Fruit fly (Drosophila melanogaster) whole organism, embryonic: ENCODE data around the gene Ada1-1.

Experiments used
- Atf3 ChIP-seq: fragments of 200-800 bp; sonication (Bioruptor generic); optimal IDR thresholded peaks from 3 replicates; lab custom pipeline; 2016; ENCODE audit warnings: missing biosample characterization, missing genetic modification characterization
- Awh ChIP-seq: fragments of 200-800 bp; sonication (Bioruptor generic); IDR thresholded peaks from 2 replicates; pipeline ENCODE4, ENCODE4 v1.3.6; 2022; ENCODE audit warnings: missing biosample characterization, missing genetic modification characterization
- CG10209 ChIP-seq: fragments of 200-800 bp; sonication (Bioruptor generic); optimal IDR thresholded peaks from 3 replicates; lab custom pipeline; 2017; ENCODE audit warnings: missing biosample characterization, mild to moderate bottlenecking, missing genetic modification characterization, missing genetic modification reagents
- CG10267 ChIP-seq: fragments of 200-800 bp; sonication (Bioruptor generic); optimal IDR thresholded peaks from 2 replicates; lab custom pipeline; 2018; ENCODE audit warnings: missing biosample characterization, mild to moderate bottlenecking, missing genetic modification characterization, moderate library complexity
- CG10431 ChIP-seq: fragments of 200-800 bp; sonication (Bioruptor generic); optimal IDR thresholded peaks from 3 replicates; lab custom pipeline; 2018; ENCODE audit warnings: missing biosample characterization, mild to moderate bottlenecking, missing genetic modification characterization
- CG11696 ChIP-seq: fragments of 200-800 bp; sonication (Bioruptor generic); IDR thresholded peaks from 2 replicates; pipeline ENCODE4 v1.3.6; 2022; ENCODE audit warnings: missing biosample characterization, missing genetic modification characterization
- CG12391 ChIP-seq: fragments of 200-800 bp; sonication (Bioruptor generic); optimal IDR thresholded peaks from 3 replicates; lab custom pipeline; 2018; ENCODE audit warnings: missing biosample characterization, mild to moderate bottlenecking, missing genetic modification characterization, moderate library complexity
- CG13624 ChIP-seq: fragments of 200-800 bp; sonication (Bioruptor generic); optimal IDR thresholded peaks from 2 replicates; lab custom pipeline; 2016; ENCODE audit warnings: missing biosample characterization, missing genetic modification characterization
- CG1602 ChIP-seq: fragments of 200-800 bp; sonication (Bioruptor generic); optimal IDR thresholded peaks from 3 replicates; lab custom pipeline; 2016; ENCODE audit warnings: missing biosample characterization, missing genetic modification characterization
- CG16815 ChIP-seq: fragments of 200-800 bp; sonication (Bioruptor generic); optimal IDR thresholded peaks from 3 replicates; lab custom pipeline; 2017; ENCODE audit warnings: missing biosample characterization, mild to moderate bottlenecking, missing genetic modification characterization
- CG17361 ChIP-seq: fragments of 200-800 bp; sonication (Bioruptor generic); IDR thresholded peaks from 3 replicates; pipeline ENCODE4 v1.3.6; 2022; ENCODE audit warnings: missing biosample characterization, missing genetic modification characterization
- CG18262 ChIP-seq: fragments of 200-800 bp; optimal IDR thresholded peaks from 3 replicates; lab custom pipeline; 2019; ENCODE audit warnings: missing biosample characterization, mild to moderate bottlenecking, missing genetic modification characterization, moderate library complexity
- CG2116 ChIP-seq: fragments of 200-800 bp; sonication (Bioruptor generic); optimal IDR thresholded peaks from 3 replicates; lab custom pipeline; 2018; ENCODE audit warnings: missing biosample characterization, mild to moderate bottlenecking, missing genetic modification characterization
- CG32772 ChIP-seq: fragments of 200-800 bp; sonication (Bioruptor generic); IDR thresholded peaks from 2 replicates; pipeline ENCODE4 v1.3.6; 2022; ENCODE audit warnings: missing biosample characterization, missing genetic modification characterization
- CG34376 ChIP-seq: fragments of 200-800 bp; sonication (Bioruptor generic); optimal IDR thresholded peaks from 2 replicates; lab custom pipeline; 2018; ENCODE audit warnings: missing biosample characterization, mild to moderate bottlenecking, missing genetic modification characterization
- CG3838 ChIP-seq: fragments of 200-800 bp; sonication (Bioruptor generic); optimal IDR thresholded peaks from 3 replicates; lab custom pipeline; 2016; ENCODE audit warnings: missing biosample characterization, missing genetic modification characterization
- CG4820 ChIP-seq: fragments of 200-800 bp; sonication (Bioruptor generic); optimal IDR thresholded peaks from 3 replicates; lab custom pipeline; 2016; ENCODE audit warnings: missing biosample characterization, missing genetic modification characterization
- CG7556 ChIP-seq: fragments of 200-800 bp; sonication (Bioruptor generic); optimal IDR thresholded peaks from 2 replicates; lab custom pipeline; 2017; ENCODE audit warnings: missing biosample characterization, mild to moderate bottlenecking, missing genetic modification characterization
- CG7928 ChIP-seq: fragments of 200-800 bp; sonication (Bioruptor generic); optimal IDR thresholded peaks from 2 replicates; lab custom pipeline; 2017; ENCODE audit warnings: missing biosample characterization, mild to moderate bottlenecking, missing genetic modification characterization
- CoRest ChIP-seq: fragments of 200-800 bp; sonication (Bioruptor generic); optimal IDR thresholded peaks from 3 replicates; lab custom pipeline; 2018; ENCODE audit warnings: missing biosample characterization, mild to moderate bottlenecking, missing genetic modification characterization, moderate library complexity
- CrebB ChIP-seq: fragments of 200-800 bp; sonication (Bioruptor generic); optimal IDR thresholded peaks from 3 replicates; lab custom pipeline; 2018; ENCODE audit warnings: missing biosample characterization, mild to moderate bottlenecking, missing genetic modification characterization
- Dek ChIP-seq: fragments of 200-800 bp; sonication (Bioruptor generic); optimal IDR thresholded peaks from 3 replicates; lab custom pipeline; 2019; ENCODE audit warnings: missing biosample characterization, mild to moderate bottlenecking, missing genetic modification characterization, moderate library complexity
- Doc3 ChIP-seq: fragments of 200-800 bp; sonication (Bioruptor generic); IDR thresholded peaks from 3 replicates; pipeline ENCODE4 v1.3.6; 2022; ENCODE audit warnings: missing biosample characterization, missing genetic modification characterization; ENCODE audit not compliant: partially characterized antibody
- Eip74EF ChIP-seq, 2 experiments: fragments of 200-800 bp in 1 of 2; fragments of >200 bp in 1 of 2; sonication (Bioruptor generic) in 1 of 2; optimal IDR thresholded peaks; 2 replicates each; lab custom pipeline; 2017 to 2019; ENCODE audit warnings: missing biosample characterization in 2 of 2, missing genetic modification characterization in 2 of 2, mild to moderate bottlenecking in 1 of 2, moderate library complexity in 1 of 2
- Hr39 ChIP-seq: fragments of >200 bp; optimal IDR thresholded peaks from 2 replicates; lab custom pipeline; 2017
- Lhr ChIP-seq: fragments of 200-800 bp; sonication (Bioruptor generic); optimal IDR thresholded peaks from 3 replicates; lab custom pipeline; 2017; ENCODE audit warnings: mild to moderate bottlenecking, missing biosample characterization, missing genetic modification reagents, missing genetic modification characterization
- NFAT ChIP-seq: fragments of 200-800 bp; sonication (Bioruptor generic); IDR thresholded peaks from 2 replicates; pipeline ENCODE4 v1.3.6; 2022; ENCODE audit warnings: missing biosample characterization, missing genetic modification characterization
- Opbp ChIP-seq: fragments of 200-800 bp; sonication (Bioruptor generic); IDR thresholded peaks from 3 replicates; pipeline ENCODE4 v1.3.6; 2022; ENCODE audit warnings: missing biosample characterization, missing genetic modification characterization; ENCODE audit not compliant: partially characterized antibody
- Vsx1 ChIP-seq: fragments of 200-800 bp; sonication (Bioruptor generic); optimal IDR thresholded peaks from 2 replicates; lab custom pipeline; 2017; ENCODE audit warnings: missing biosample characterization, mild to moderate bottlenecking, missing genetic modification characterization, missing genetic modification reagents
- Xbp1 ChIP-seq: fragments of 200-800 bp; sonication (Bioruptor generic); optimal IDR thresholded peaks from 3 replicates; lab custom pipeline; 2016; ENCODE audit warnings: missing biosample characterization, mild to moderate bottlenecking, missing genetic modification characterization
- bbx ChIP-seq: fragments of 200-800 bp; sonication (Bioruptor generic); IDR thresholded peaks from 2 replicates; pipeline ENCODE4 v1.3.6; 2022; ENCODE audit warnings: missing biosample characterization, missing genetic modification characterization; ENCODE audit not compliant: partially characterized antibody
- cad ChIP-seq: fragments of >200 bp; optimal IDR thresholded peaks from 2 replicates; lab custom pipeline; 2017; ENCODE audit warnings: missing biosample characterization, missing genetic modification characterization
- eve ChIP-seq, 2 experiments: fragments of >200 bp; optimal IDR thresholded peaks; 2 replicates each; lab custom pipeline; 2017; ENCODE audit warnings: missing biosample characterization in 2 of 2, missing genetic modification characterization in 2 of 2
- exex ChIP-seq: fragments of 200-800 bp; sonication (Bioruptor generic); optimal IDR thresholded peaks from 4 replicates; lab custom pipeline; 2018; ENCODE audit warnings: missing biosample characterization, mild to moderate bottlenecking, missing genetic modification characterization, moderate library complexity
- fu2 ChIP-seq: fragments of 200-800 bp; sonication (Bioruptor generic); optimal IDR thresholded peaks from 2 replicates; lab custom pipeline; 2016; ENCODE audit warnings: missing biosample characterization, missing genetic modification characterization
- gem ChIP-seq: fragments of 200-800 bp; sonication (Bioruptor generic); optimal IDR thresholded peaks from 2 replicates; lab custom pipeline; 2019; ENCODE audit warnings: missing biosample characterization, mild to moderate bottlenecking, missing genetic modification characterization, moderate library complexity
- gsb ChIP-seq: fragments of 200-800 bp; sonication (Bioruptor generic); IDR thresholded peaks from 2 replicates; pipeline ENCODE4 v1.3.6; 2022; ENCODE audit warnings: missing biosample characterization, missing genetic modification characterization
- inv ChIP-seq: fragments of 200-800 bp; sonication (Bioruptor generic); IDR thresholded peaks from 2 replicates; pipeline ENCODE4 v1.3.6; 2022; ENCODE audit warnings: missing biosample characterization, missing genetic modification characterization; ENCODE audit not compliant: partially characterized antibody
- jigr1 ChIP-seq: fragments of 200-800 bp; sonication (Bioruptor generic); IDR thresholded peaks from 3 replicates; pipeline ENCODE4 v1.3.6; 2022; ENCODE audit warnings: missing biosample characterization, missing genetic modification characterization
- kah ChIP-seq: fragments of 200-800 bp; sonication (Bioruptor generic); optimal IDR thresholded peaks from 2 replicates; lab custom pipeline; 2018; ENCODE audit warnings: missing biosample characterization, mild to moderate bottlenecking, missing genetic modification characterization
- otp ChIP-seq: fragments of 200-800 bp; sonication (Bioruptor generic); IDR thresholded peaks from 3 replicates; pipeline ENCODE4, ENCODE4 v1.3.6; 2022; ENCODE audit warnings: missing biosample characterization, missing genetic modification characterization
- pho ChIP-seq: fragments of 200-800 bp; sonication (Bioruptor generic); optimal IDR thresholded peaks from 2 replicates; lab custom pipeline; 2016; ENCODE audit warnings: missing biosample characterization, missing genetic modification characterization
- ranshi ChIP-seq: fragments of 200-800 bp; sonication (Bioruptor generic); IDR thresholded peaks from 2 replicates; pipeline ENCODE4 v1.3.6; 2022; ENCODE audit warnings: missing biosample characterization, missing genetic modification characterization
- row ChIP-seq: fragments of 200-800 bp; sonication (Bioruptor generic); IDR thresholded peaks from 3 replicates; pipeline ENCODE4 v1.3.6; 2022; ENCODE audit warnings: missing biosample characterization, missing genetic modification characterization
- run ChIP-seq: fragments of 200-800 bp; sonication (Bioruptor generic); optimal IDR thresholded peaks from 3 replicates; lab custom pipeline; 2018; ENCODE audit warnings: missing biosample characterization, mild to moderate bottlenecking, missing genetic modification characterization
- sens-2 ChIP-seq: fragments of 200-800 bp; sonication (Bioruptor generic); IDR thresholded peaks from 2 replicates; pipeline ENCODE4 v1.3.6; 2022; ENCODE audit warnings: missing biosample characterization, missing genetic modification characterization
- seq ChIP-seq: fragments of 200-800 bp; sonication (Bioruptor generic); IDR thresholded peaks from 2 replicates; pipeline ENCODE4 v1.3.6; 2022; ENCODE audit warnings: missing biosample characterization, missing genetic modification characterization
- sima ChIP-seq: fragments of 200-800 bp; sonication (Bioruptor generic); optimal IDR thresholded peaks from 2 replicates; lab custom pipeline; 2016; ENCODE audit warnings: missing biosample characterization, missing genetic modification characterization
- slou ChIP-seq: fragments of 200-800 bp; sonication (Bioruptor generic); optimal IDR thresholded peaks from 3 replicates; lab custom pipeline; 2016; ENCODE audit warnings: missing biosample characterization, missing genetic modification characterization
- stwl ChIP-seq: fragments of 200-800 bp; sonication (Bioruptor generic); optimal IDR thresholded peaks from 3 replicates; lab custom pipeline; 2018; ENCODE audit warnings: missing biosample characterization, mild to moderate bottlenecking, missing genetic modification characterization, moderate library complexity
- zfh2 ChIP-seq: fragments of 200-800 bp; sonication (Bioruptor generic); optimal IDR thresholded peaks from 2 replicates; lab custom pipeline; 2016; ENCODE audit warnings: missing biosample characterization, missing genetic modification characterization

Gene Ada1-1

DNA sequence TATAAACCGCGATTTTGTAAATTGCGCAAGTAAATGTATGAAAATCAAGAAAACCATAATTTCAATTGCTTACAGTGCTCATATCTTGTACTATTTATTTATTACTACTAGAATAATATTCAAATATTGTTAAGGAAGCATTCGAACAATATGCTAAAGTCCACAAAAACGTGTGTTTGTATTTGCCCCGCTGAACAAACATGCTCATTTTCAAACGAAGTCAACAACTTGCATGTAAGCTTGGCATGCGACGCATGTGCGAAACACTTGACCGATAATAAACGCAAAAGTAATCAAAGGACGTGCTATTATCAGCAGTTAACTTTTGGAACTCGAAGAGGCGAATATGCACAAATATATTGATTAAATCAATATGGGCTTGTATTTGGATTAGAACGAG is 24.6 kb downstream of the Ada1-1 start (continued):
- TF ChIP-seq Vsx1 (GFP tag; lab: Kevin White, UChicago) (peak; percentile 81), run (tag; lab: Kevin White, UChicago) (no peak), seq (GFP tag; lab: Robert Waterston, UW) (peak; percentile 78), CG18262 (tag; lab: Kevin White, UChicago) (peak; percentile 36), fu2 (GFP tag; lab: Kevin White, UChicago) (no peak), Eip74EF (GFP tag; optimal IDR thresholded peaks at IDR 0.05; lab: Kevin White, UChicago) (peak in 1 of 2 experiments; percentile 79), CG1602 (GFP tag; lab: Kevin White, UChicago) (peak; percentile 22), CG7556 (GFP tag; lab: Kevin White, UChicago) (peak; percentile 75), slou (no peak), sens-2 (GFP tag; lab: Robert Waterston, UW) (no peak), CG34376 (peak; percentile 40), CG11696 (GFP tag; lab: Robert Waterston, UW) (no peak), NFAT (GFP tag; lab: Robert Waterston, UW) (no peak), CG17361 (0 out of 3 replicates have a peak, but pooled peaks have one; percentile 13), otp (no peak; the same call in 2 of the 3 replicates), Dek (tag; lab: Kevin White, UChicago) (peak; percentile 68), Opbp (GFP tag; lab: Robert Waterston, UW) (no peak), CG10431 (GFP tag; lab: Kevin White, UChicago) (peak; percentile 70), gsb (GFP tag; lab: Robert Waterston, UW) (no peak), stwl (tag; lab: Kevin White, UChicago) (no peak), CG10209 (GFP tag; lab: Kevin White, UChicago) (peak; percentile 83), kah (GFP tag; lab: Kevin White, UChicago) (no peak), CG3838 (peak; percentile 78), Hr39 (lab: Kevin White, UChicago) (no peak), CG13624 (GFP tag; lab: Kevin White, UChicago) (no peak), Doc3 (GFP tag; lab: Robert Waterston, UW) (no peak), Awh (GFP tag; lab: Robert Waterston, UW) (0 out of 2 replicates have a peak, but pooled peaks have one; percentile 19), eve (GFP tag; optimal IDR thresholded peaks at IDR 0.05; lab: Kevin White, UChicago) (no peak), CG4820 (no peak), Atf3 (GFP tag; lab: Kevin White, UChicago) (no peak), CoRest (tag; lab: Kevin White, UChicago) (peak; percentile 64), bbx (no peak), CG12391 (tag; lab: Kevin White, UChicago) (peak; percentile 65), exex (tag; lab: Kevin White, UChicago) (peak; percentile 4), zfh2 (GFP tag; lab: Kevin White, UChicago) (no peak), pho (GFP tag; lab: Kevin White, UChicago) (peak; percentile 18), CG32772 (GFP tag; lab: Robert Waterston, UW) (no peak), jigr1 (no peak), Lhr (GFP tag; lab: Kevin White, UChicago) (peak; percentile 33), CG10267 (tag; lab: Kevin White, UChicago) (peak; percentile 27), Xbp1 (GFP tag; lab: Kevin White, UChicago) (no peak), CG7928 (GFP tag; lab: Kevin White, UChicago) (no peak), gem (tag; lab: Kevin White, UChicago) (peak; percentile 73), row (no peak), CG2116 (GFP tag; lab: Kevin White, UChicago) (peak; percentile 55), inv (GFP tag; lab: Robert Waterston, UW) (no peak), cad (GFP tag; lab: Kevin White, UChicago) (no peak), CrebB (tag; lab: Kevin White, UChicago) (peak; percentile 82), ranshi (peak; percentile 61; the same call in 1 of the 2 replicates), sima (GFP tag; lab: Kevin White, UChicago) (no peak), CG16815 (GFP tag; lab: Kevin White, UChicago) (no peak)
